Worm (Caenorhabditis elegans): Measurements from ENCODE around the gene F58E6.6.

DNA sequence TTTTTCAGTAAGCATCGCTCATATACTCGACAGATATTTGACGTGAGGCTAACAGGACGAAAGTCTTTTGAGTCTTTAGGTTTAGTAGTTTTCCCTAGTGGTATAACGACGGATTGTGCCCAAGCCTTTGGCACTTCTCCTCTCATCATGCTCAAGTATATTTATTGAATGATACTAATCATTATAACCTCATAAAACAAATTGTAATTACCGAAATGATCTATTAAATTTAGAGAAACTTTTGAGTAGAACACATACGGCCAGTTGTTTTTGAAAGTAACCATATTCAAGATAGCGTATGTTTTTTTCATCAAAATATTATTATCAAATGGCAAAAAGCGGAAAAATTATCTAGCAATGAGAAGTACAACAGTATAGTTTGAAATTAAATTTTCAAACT, 18.5 kb upstream of the F58E6.6 start:
- no peak for TF ChIP-seq fos-1 (tag; optimal IDR thresholded peaks at IDR 0.05)
- TF ChIP-seq nhr-48 (tag; optimal IDR thresholded peaks at IDR 0.05), result no peak
- TF ChIP-seq ztf-7 (tag; optimal IDR thresholded peaks at IDR 0.05), result no peak
- no peak for TF ChIP-seq snpc-4 (tag; optimal IDR thresholded peaks at IDR 0.05)

Data from whole organism, L4 larva.